Fruit fly (Drosophila melanogaster) whole organism, embryonic: ENCODE results near the gene CG13640.

ENCODE experiments used
- CG10267 ChIP-seq: fragments of 200-800 bp; sonication (Bioruptor generic); optimal IDR thresholded peaks from 2 replicates; lab custom pipeline; 2018; ENCODE audit warnings: missing biosample characterization, mild to moderate bottlenecking, missing genetic modification characterization, moderate library complexity
- CG11560 ChIP-seq: fragments of 200-800 bp; sonication (Bioruptor generic); IDR thresholded peaks from 3 replicates; pipeline ENCODE4 v1.3.6; 2022; ENCODE audit warnings: missing biosample characterization, missing genetic modification characterization
- CG11695 ChIP-seq: fragments of 200-800 bp; sonication (Bioruptor generic); IDR thresholded peaks from 3 replicates; pipeline ENCODE4 v1.3.6; 2022; ENCODE audit warnings: missing biosample characterization, missing genetic modification characterization
- CG11696 ChIP-seq: fragments of 200-800 bp; sonication (Bioruptor generic); IDR thresholded peaks from 2 replicates; pipeline ENCODE4 v1.3.6; 2022; ENCODE audit warnings: missing biosample characterization, missing genetic modification characterization
- CG12071 ChIP-seq: fragments of 200-800 bp; sonication (Bioruptor generic); optimal IDR thresholded peaks from 3 replicates; lab custom pipeline; 2018; ENCODE audit warnings: missing biosample characterization, mild to moderate bottlenecking, missing genetic modification characterization
- CG14710 ChIP-seq: fragments of 200-800 bp; sonication (Bioruptor generic); optimal IDR thresholded peaks from 3 replicates; lab custom pipeline; 2019; ENCODE audit warnings: missing biosample characterization, mild to moderate bottlenecking, missing genetic modification characterization, moderate library complexity
- CG15479 ChIP-seq: fragments of 200-800 bp; sonication (Bioruptor generic); optimal IDR thresholded peaks from 3 replicates; lab custom pipeline; 2019; ENCODE audit warnings: missing biosample characterization, mild to moderate bottlenecking, missing genetic modification characterization, moderate library complexity
- CG16863 ChIP-seq: fragments of 200-800 bp; sonication (Bioruptor generic); optimal IDR thresholded peaks from 3 replicates; lab custom pipeline; 2016; ENCODE audit warnings: missing biosample characterization, missing genetic modification characterization
- CG17612 ChIP-seq: fragments of 200-800 bp; sonication (Bioruptor generic); IDR thresholded peaks from 2 replicates; pipeline ENCODE4 v1.3.6; 2022; ENCODE audit warnings: missing biosample characterization, missing genetic modification characterization
- CG18262 ChIP-seq: fragments of 200-800 bp; optimal IDR thresholded peaks from 3 replicates; lab custom pipeline; 2019; ENCODE audit warnings: missing biosample characterization, mild to moderate bottlenecking, missing genetic modification characterization, moderate library complexity
- CG2120 ChIP-seq: fragments of 200-800 bp; sonication (Bioruptor generic); optimal IDR thresholded peaks from 3 replicates; lab custom pipeline; 2016; ENCODE audit warnings: missing biosample characterization, missing genetic modification characterization
- CG3847 ChIP-seq: fragments of 200-800 bp; sonication (Bioruptor generic); IDR thresholded peaks from 2 replicates; pipeline ENCODE4 v1.3.6; 2022; ENCODE audit warnings: missing biosample characterization, missing genetic modification characterization
- CG42726 ChIP-seq: fragments of 200-800 bp; sonication (Bioruptor generic); IDR thresholded peaks from 2 replicates; pipeline ENCODE4 v1.3.6; 2022; ENCODE audit warnings: missing biosample characterization, missing genetic modification characterization; ENCODE audit not compliant: partially characterized antibody
- CG4360 ChIP-seq: fragments of 200-800 bp; sonication (Bioruptor generic); IDR thresholded peaks from 2 replicates; pipeline ENCODE4 v1.3.6; 2022; ENCODE audit warnings: missing biosample characterization, missing genetic modification characterization
- CG43689 ChIP-seq: fragments of 200-800 bp; sonication (Bioruptor generic); IDR thresholded peaks from 2 replicates; pipeline ENCODE4 v1.3.6; 2022; ENCODE audit warnings: missing biosample characterization, missing genetic modification characterization
- CG4730 ChIP-seq: fragments of 200-800 bp; sonication (Bioruptor generic); IDR thresholded peaks from 2 replicates; pipeline ENCODE4 v1.3.6; 2022; ENCODE audit warnings: missing biosample characterization, missing genetic modification characterization
- CG4820 ChIP-seq: fragments of 200-800 bp; sonication (Bioruptor generic); optimal IDR thresholded peaks from 3 replicates; lab custom pipeline; 2016; ENCODE audit warnings: missing biosample characterization, missing genetic modification characterization
- CG7786 ChIP-seq: fragments of 200-800 bp; sonication (Bioruptor generic); optimal IDR thresholded peaks from 2 replicates; lab custom pipeline; 2016; ENCODE audit warnings: missing biosample characterization, missing genetic modification characterization
- CG8281 ChIP-seq: fragments of 200-800 bp; sonication (Bioruptor generic); optimal IDR thresholded peaks from 2 replicates; lab custom pipeline; 2018; ENCODE audit warnings: missing biosample characterization, mild to moderate bottlenecking, missing genetic modification characterization, moderate library complexity
- CG9876 ChIP-seq: fragments of 200-800 bp; sonication (Bioruptor generic); optimal IDR thresholded peaks from 2 replicates; lab custom pipeline; 2016; ENCODE audit warnings: missing biosample characterization, missing genetic modification characterization
- H2.0 ChIP-seq: fragments of 200-800 bp; sonication (Bioruptor generic); IDR thresholded peaks from 2 replicates; pipeline ENCODE4 v1.3.6; 2022; ENCODE audit warnings: missing biosample characterization, missing genetic modification characterization
- Hey ChIP-seq: fragments of 200-800 bp; sonication (Bioruptor generic); optimal IDR thresholded peaks from 3 replicates; lab custom pipeline; 2018; ENCODE audit warnings: missing biosample characterization, mild to moderate bottlenecking, missing genetic modification characterization
- Hmr ChIP-seq: fragments of 200-800 bp; sonication (Bioruptor generic); optimal IDR thresholded peaks from 3 replicates; lab custom pipeline; 2017; ENCODE audit warnings: mild to moderate bottlenecking, missing biosample characterization, missing genetic modification reagents, missing genetic modification characterization
- Hr78 ChIP-seq, 2 experiments: fragments of 200-800 bp in 1 of 2; fragments of >200 bp in 1 of 2; sonication (Bioruptor generic) in 1 of 2; optimal IDR thresholded peaks; 2 replicates each; lab custom pipeline; 2017 to 2019; ENCODE audit warnings: missing biosample characterization in 2 of 2, missing genetic modification characterization in 2 of 2, mild to moderate bottlenecking in 1 of 2, moderate library complexity in 1 of 2
- Lhr ChIP-seq: fragments of 200-800 bp; sonication (Bioruptor generic); optimal IDR thresholded peaks from 3 replicates; lab custom pipeline; 2017; ENCODE audit warnings: mild to moderate bottlenecking, missing biosample characterization, missing genetic modification reagents, missing genetic modification characterization
- PHDP ChIP-seq: fragments of 200-800 bp; sonication (Bioruptor generic); optimal IDR thresholded peaks from 3 replicates; lab custom pipeline; 2018; ENCODE audit warnings: missing biosample characterization, mild to moderate bottlenecking, missing genetic modification characterization, moderate library complexity
- Sry-δ ChIP-seq: fragments of 200-800 bp; sonication (Bioruptor generic); optimal IDR thresholded peaks from 2 replicates; lab custom pipeline; 2016; ENCODE audit warnings: missing biosample characterization, missing genetic modification characterization
- Stat92E ChIP-seq, 3 experiments: fragments of >200 bp in 2 of 3; fragments of 200-800 bp in 1 of 3; sonication (Bioruptor generic) in 1 of 3; optimal IDR thresholded peaks; 2 replicates each; lab custom pipeline; 2017 to 2019; ENCODE audit warnings: missing biosample characterization in 3 of 3, missing genetic modification characterization in 3 of 3, mild to moderate bottlenecking in 1 of 3, moderate library complexity in 1 of 3
- TFAM ChIP-seq: fragments of 200-800 bp; sonication (Bioruptor generic); optimal IDR thresholded peaks from 2 replicates; lab custom pipeline; 2017; ENCODE audit warnings: missing biosample characterization, missing genetic modification characterization, inconsistent platforms
- amos ChIP-seq: fragments of 200-800 bp; sonication (Bioruptor generic); IDR thresholded peaks from 2 replicates; pipeline ENCODE4 v1.3.6; 2022; ENCODE audit warnings: missing biosample characterization, missing genetic modification characterization; ENCODE audit not compliant: partially characterized antibody
- ara ChIP-seq: fragments of 200-800 bp; sonication (Bioruptor generic); IDR thresholded peaks from 2 replicates; pipeline ENCODE4 v1.3.6; 2022; ENCODE audit warnings: missing biosample characterization, missing genetic modification characterization
- ash1 ChIP-seq: fragments of 200-800 bp; sonication (Bioruptor generic); optimal IDR thresholded peaks from 2 replicates; lab custom pipeline; 2018; ENCODE audit warnings: missing biosample characterization, mild to moderate bottlenecking, missing genetic modification characterization
- bcd ChIP-seq: fragments of 200-800 bp; sonication (Bioruptor generic); optimal IDR thresholded peaks from 2 replicates; lab custom pipeline; 2017; ENCODE audit warnings: missing biosample characterization, mild to moderate bottlenecking, missing genetic modification characterization
- ci ChIP-seq: fragments of 200-800 bp; sonication (Bioruptor generic); IDR thresholded peaks from 3 replicates; pipeline ENCODE4 v1.3.6; 2022; ENCODE audit warnings: missing biosample characterization, missing genetic modification characterization
- crp ChIP-seq, 2 experiments: fragments of 200-800 bp; sonication (Bioruptor generic); optimal IDR thresholded peaks; 2 replicates in 1 of 2; 3 replicates in 1 of 2; lab custom pipeline; 2017; ENCODE audit warnings: missing biosample characterization in 2 of 2, missing genetic modification characterization in 2 of 2, mild to moderate bottlenecking in 1 of 2, moderate library complexity in 1 of 2
- dan ChIP-seq: fragments of 200-800 bp; sonication (Bioruptor generic); IDR thresholded peaks from 2 replicates; pipeline ENCODE4 v1.3.6; 2022; ENCODE audit warnings: missing biosample characterization, missing genetic modification characterization
- fd102C ChIP-seq: fragments of 200-800 bp; sonication (Bioruptor generic); optimal IDR thresholded peaks from 2 replicates; lab custom pipeline; 2018; ENCODE audit warnings: missing biosample characterization, mild to moderate bottlenecking, missing genetic modification characterization, moderate library complexity
- fd96Cb ChIP-seq: fragments of 200-800 bp; sonication (Bioruptor generic); optimal IDR thresholded peaks from 2 replicates; lab custom pipeline; 2018; ENCODE audit warnings: missing biosample characterization, mild to moderate bottlenecking, missing genetic modification characterization, moderate library complexity
- grn ChIP-seq: fragments of 200-800 bp; sonication (Bioruptor generic); optimal IDR thresholded peaks from 3 replicates; lab custom pipeline; 2017; ENCODE audit warnings: missing biosample characterization, missing genetic modification characterization
- gt ChIP-seq: fragments of 200-800 bp; sonication (Bioruptor generic); IDR thresholded peaks from 2 replicates; pipeline ENCODE4 v1.3.6; 2022; ENCODE audit warnings: missing biosample characterization, missing genetic modification characterization
- hb ChIP-seq: fragments of 200-800 bp; sonication (Bioruptor generic); IDR thresholded peaks from 3 replicates; pipeline ENCODE4 v1.3.6; 2022; ENCODE audit warnings: missing biosample characterization, missing genetic modification characterization; ENCODE audit not compliant: partially characterized antibody
- jumu ChIP-seq: fragments of 200-800 bp; sonication (Bioruptor generic); optimal IDR thresholded peaks from 3 replicates; lab custom pipeline; 2016; ENCODE audit warnings: missing biosample characterization, missing genetic modification characterization
- kay ChIP-seq: fragments of 200-800 bp; sonication (Bioruptor generic); optimal IDR thresholded peaks from 2 replicates; lab custom pipeline; 2016; ENCODE audit warnings: missing biosample characterization, missing genetic modification characterization
- nau ChIP-seq: fragments of 200-800 bp; sonication (Bioruptor generic); optimal IDR thresholded peaks from 3 replicates; lab custom pipeline; 2017; ENCODE audit warnings: missing biosample characterization, mild to moderate bottlenecking, missing genetic modification characterization, missing genetic modification reagents
- stc ChIP-seq: fragments of 200-800 bp; sonication (Bioruptor generic); IDR thresholded peaks from 2 replicates; pipeline ENCODE4 v1.3.6; 2022; ENCODE audit warnings: missing biosample characterization, missing genetic modification characterization
- tna ChIP-seq: fragments of 200-800 bp; sonication (Bioruptor generic); IDR thresholded peaks from 2 replicates; pipeline ENCODE4 v1.3.6; 2022; ENCODE audit warnings: missing biosample characterization, missing genetic modification characterization; ENCODE audit not compliant: partially characterized antibody
- trh ChIP-seq: fragments of 200-800 bp; sonication (Bioruptor generic); optimal IDR thresholded peaks from 2 replicates; lab custom pipeline; 2016; ENCODE audit warnings: missing biosample characterization, missing genetic modification characterization
- vvl ChIP-seq: fragments of 200-800 bp; sonication (Bioruptor generic); IDR thresholded peaks from 2 replicates; pipeline ENCODE4 v1.3.6; 2022; ENCODE audit warnings: missing biosample characterization, missing genetic modification characterization
- yki ChIP-seq: fragments of >200 bp; optimal IDR thresholded peaks from 3 replicates; lab custom pipeline; 2018
- zfh1 ChIP-seq: fragments of 200-800 bp; sonication (Bioruptor generic); IDR thresholded peaks from 3 replicates; pipeline ENCODE4 v1.3.6; 2022; ENCODE audit warnings: missing biosample characterization, missing genetic modification characterization

Gene CG13640

dm6 chr3R:24893320-24893955, 31.5 kb upstream of the CG13640 start (continued):
- peak; percentile 66; the same call in 2 of the 3 replicates for TF ChIP-seq zfh1 (GFP tag; lab: Robert Waterston, UW)
- peak in 1 of 2 experiments; percentile 18 for TF ChIP-seq crp (GFP tag; optimal IDR thresholded peaks at IDR 0.05; lab: Kevin White, UChicago)
- no peak for TF ChIP-seq ci
- no peak for TF ChIP-seq CG9876 (GFP tag; lab: Kevin White, UChicago)
- TF ChIP-seq CG11695: peak; percentile 85
- peak; percentile 68 for TF ChIP-seq kay
- TF ChIP-seq CG16863: no peak
- no peak for TF ChIP-seq Sry-δ (GFP tag; lab: Kevin White, UChicago)
- TF ChIP-seq CG2120: peak; percentile 18
- TF ChIP-seq amos (GFP tag; lab: Robert Waterston, UW): no peak
- peak; percentile 65 for TF ChIP-seq ara (GFP tag; lab: Robert Waterston, UW)
- TF ChIP-seq hb (GFP tag; lab: Robert Waterston, UW): no peak
- TF ChIP-seq TFAM (GFP tag; lab: Kevin White, UChicago): peak; percentile 58
- TF ChIP-seq CG14710: peak; percentile 94
- TF ChIP-seq CG4360 (GFP tag; lab: Robert Waterston, UW): no peak
- TF ChIP-seq gt (GFP tag; lab: Robert Waterston, UW): no peak
- no peak for TF ChIP-seq trh (GFP tag; lab: Kevin White, UChicago)
- no peak for TF ChIP-seq PHDP
- TF ChIP-seq CG17612 (GFP tag; lab: Robert Waterston, UW): no peak
- no peak for TF ChIP-seq CG42726 (GFP tag; lab: Robert Waterston, UW)
- TF ChIP-seq CG8281 (tag; lab: Kevin White, UChicago): peak; percentile 58
- TF ChIP-seq CG4730: peak; percentile 64
- TF ChIP-seq stc (GFP tag; lab: Robert Waterston, UW): no peak; the same call in 1 of the 2 replicates
- TF ChIP-seq CG43689 (GFP tag; lab: Robert Waterston, UW): no peak
- peak; percentile 24; the same call in 1 of the 2 replicates for TF ChIP-seq H2.0 (GFP tag; lab: Robert Waterston, UW)
- peak; percentile 3 for TF ChIP-seq grn (GFP tag; lab: Kevin White, UChicago)
- no peak for TF ChIP-seq nau
- TF ChIP-seq bcd (GFP tag; lab: Kevin White, UChicago): peak; percentile 80
- no peak for TF ChIP-seq Hey (tag; lab: Kevin White, UChicago)
- peak; percentile 97 for TF ChIP-seq CG18262 (tag; lab: Kevin White, UChicago)
- TF ChIP-seq tna: no peak
- TF ChIP-seq Hmr (GFP tag; lab: Kevin White, UChicago): peak; percentile 66
- no peak for TF ChIP-seq CG15479 (GFP tag; lab: Kevin White, UChicago)
- peak; percentile 91 for TF ChIP-seq CG10267 (tag; lab: Kevin White, UChicago)
- TF ChIP-seq CG11560 (tag; lab: Robert Waterston, UW): 0 out of 3 replicates have a peak, but pooled peaks have one; percentile 42
- TF ChIP-seq CG3847 (GFP tag; lab: Robert Waterston, UW): peak; percentile 47; the same call in 1 of the 2 replicates
- TF ChIP-seq vvl (GFP tag; lab: Robert Waterston, UW): peak; percentile 83
- no peak for TF ChIP-seq yki (lab: Kevin White, UChicago)
- TF ChIP-seq fd102C (GFP tag; lab: Kevin White, UChicago): no peak
- peak in 1 of 3 experiments; percentile 38 for TF ChIP-seq Stat92E (GFP tag; optimal IDR thresholded peaks at IDR 0.05; lab: Kevin White, UChicago)
- TF ChIP-seq ash1: no peak
- TF ChIP-seq Lhr (GFP tag; lab: Kevin White, UChicago): peak; percentile 32
- no peak for TF ChIP-seq dan (GFP tag; lab: Robert Waterston, UW)
- peak; percentile 57 for TF ChIP-seq CG11696
- TF ChIP-seq CG4820: peak; percentile 58
- no peak for TF ChIP-seq CG7786 (GFP tag; lab: Kevin White, UChicago)
- TF ChIP-seq fd96Cb (tag; lab: Kevin White, UChicago): peak; percentile 88
- TF ChIP-seq CG12071 (GFP tag; lab: Kevin White, UChicago): no peak
- TF ChIP-seq jumu (GFP tag; lab: Kevin White, UChicago): no peak
- peak in 1 of 2 experiments; percentile 78 for TF ChIP-seq Hr78 (GFP tag; optimal IDR thresholded peaks at IDR 0.05; lab: Kevin White, UChicago)
